Worm (Caenorhabditis elegans) whole organism, mixed stage, embryonic: Measurements from ENCODE around the gene aqp-5.

Source experiments
- ces-1 ChIP-seq: fragments of 150-350 bp; optimal IDR thresholded peaks from 2 replicates; lab custom pipeline; 2014; ENCODE audit warnings: missing biosample characterization, missing genetic modification reagents, missing genetic modification characterization
- elt-1 ChIP-seq: sonication (generic microtip); optimal IDR thresholded peaks from 2 replicates; lab custom pipeline; 2017; ENCODE audit warnings: missing genetic modification characterization, mild to moderate bottlenecking, missing compliant biosample characterization, antibody characterized with exemption, moderate library complexity, borderline replicate concordance; ENCODE audit not compliant: insufficient read depth
- lsy-2 ChIP-seq: fragments of 150-350 bp; optimal IDR thresholded peaks from 2 replicates; lab custom pipeline; 2014; ENCODE audit warnings: missing biosample characterization, missing genetic modification characterization
- nhr-12 ChIP-seq: fragments of 150-350 bp; optimal IDR thresholded peaks from 2 replicates; lab custom pipeline; 2014; ENCODE audit warnings: missing biosample characterization, missing genetic modification characterization
- nhr-28 ChIP-seq: fragments of 150-350 bp; optimal IDR thresholded peaks from 2 replicates; lab custom pipeline; 2014; ENCODE audit warnings: missing biosample characterization, missing genetic modification characterization
- pha-4 ChIP-seq: fragments of 150-350 bp; optimal IDR thresholded peaks from 2 replicates; lab custom pipeline; 2018; ENCODE audit warnings: missing biosample characterization, missing genetic modification reagents, missing genetic modification characterization
- sptf-1 ChIP-seq: sonication (generic microtip); optimal IDR thresholded peaks from 2 replicates; lab custom pipeline; 2017; ENCODE audit warnings: mild to moderate bottlenecking, missing genetic modification characterization, moderate library complexity, missing compliant biosample characterization
- unc-62 ChIP-seq: fragments of 150-350 bp; optimal IDR thresholded peaks from 2 replicates; lab custom pipeline; 2014; ENCODE audit warnings: missing biosample characterization, missing genetic modification reagents, missing genetic modification characterization
- ztf-11 ChIP-seq: fragments of 150-350 bp; optimal IDR thresholded peaks from 2 replicates; lab custom pipeline; 2014; ENCODE audit warnings: missing biosample characterization, missing genetic modification characterization

- TF ChIP-seq ces-1 (GFP tag; lab: Kevin White, UChicago) (no peak), pha-4 (tag; lab: Kevin White, UChicago) (no peak), ztf-11 (tag; lab: Kevin White, UChicago) (no peak), unc-62 (GFP tag; lab: Kevin White, UChicago) (no peak), sptf-1 (tag; lab: Kevin White, UChicago) (no peak), nhr-12 (tag; lab: Kevin White, UChicago) (no peak), elt-1 (tag; lab: Kevin White, UChicago) (no peak), nhr-28 (no peak), lsy-2 (tag; lab: Kevin White, UChicago) (no peak)
These were observed at the start of gene aqp-5 for ce11 chrV:10491443-10491842.
